Worm (Caenorhabditis elegans) whole organism, early embryonic: Measurements from ENCODE around the gene gpa-6.
A peak's percentile ranks its signal among the peaks of the same experiment; 100 is the strongest.

Experiments
- B0310.2 ChIP-seq: sonication (generic microtip); optimal IDR thresholded peaks from 2 replicates; lab custom pipeline; 2016; ENCODE audit warnings: mild to moderate bottlenecking, missing genetic modification characterization, missing compliant biosample characterization
- F13C5.2 ChIP-seq: sonication (generic microtip); optimal IDR thresholded peaks from 2 replicates; lab custom pipeline; 2017; ENCODE audit warnings: mild to moderate bottlenecking, missing genetic modification characterization, inconsistent platforms, missing compliant biosample characterization
- aly-1 ChIP-seq: sonication (generic microtip); optimal IDR thresholded peaks from 2 replicates; lab custom pipeline; 2016; ENCODE audit warnings: missing genetic modification characterization, missing compliant biosample characterization
- ama-1 ChIP-seq: fragments of 150-350 bp; optimal IDR thresholded peaks from 2 replicates; lab custom pipeline; 2014
- ceh-13 ChIP-seq: fragments of 200-800 bp; sonication (Bioruptor generic); optimal IDR thresholded peaks from 2 replicates; lab custom pipeline; 2018; ENCODE audit warnings: mild to moderate bottlenecking, missing genetic modification characterization, missing compliant biosample characterization
- ceh-36 ChIP-seq: sonication (generic microtip); optimal IDR thresholded peaks from 2 replicates; lab custom pipeline; 2016; ENCODE audit warnings: missing genetic modification characterization, inconsistent platforms, missing compliant biosample characterization
- ets-7 ChIP-seq: sonication (generic microtip); optimal IDR thresholded peaks from 2 replicates; lab custom pipeline; 2016; ENCODE audit warnings: missing genotype, missing genetic modification characterization, missing compliant biosample characterization
- flt-1 ChIP-seq: fragments of 200-800 bp; sonication (Bioruptor generic); IDR thresholded peaks from 2 replicates; pipeline ENCODE4 v1.3.6; 2022; ENCODE audit warnings: missing genetic modification characterization, missing compliant biosample characterization
- hmbx-1 ChIP-seq: sonication (generic microtip); optimal IDR thresholded peaks from 2 replicates; lab custom pipeline; 2016; ENCODE audit warnings: mild to moderate bottlenecking, missing genetic modification characterization, missing compliant biosample characterization
- hmg-4 ChIP-seq: fragments of 200-800 bp; sonication (Bioruptor generic); optimal IDR thresholded peaks from 2 replicates; lab custom pipeline; 2018; ENCODE audit warnings: mild to moderate bottlenecking, missing genetic modification characterization, missing compliant biosample characterization
- hnd-1 ChIP-seq: sonication (generic microtip); optimal IDR thresholded peaks from 2 replicates; lab custom pipeline; 2016; ENCODE audit warnings: missing genetic modification characterization, missing compliant biosample characterization
- pes-1 ChIP-seq: fragments of 200-800 bp; sonication (Bioruptor generic); IDR thresholded peaks from 2 replicates; pipeline ENCODE4 v1.3.6; 2022; ENCODE audit warnings: missing genetic modification reagents, missing genetic modification characterization, missing compliant biosample characterization
- scrt-1 ChIP-seq: fragments of 200-800 bp; sonication (Bioruptor generic); IDR thresholded peaks from 2 replicates; pipeline ENCODE4 v1.3.6; 2022; ENCODE audit warnings: missing genetic modification characterization, missing compliant biosample characterization
- sea-1 ChIP-seq: fragments of 200-800 bp; sonication (Bioruptor generic); conservative IDR thresholded peaks from 2 replicates; pipeline ENCODE4 v1.3.6; 2022; ENCODE audit warnings: missing genetic modification characterization, missing compliant biosample characterization
- tbx-11 ChIP-seq: fragments of 200-800 bp; sonication (Bioruptor generic); IDR thresholded peaks from 2 replicates; pipeline ENCODE4 v1.3.6; 2022; ENCODE audit warnings: missing genetic modification characterization, missing compliant biosample characterization
- tbx-37 ChIP-seq: fragments of 200-800 bp; sonication (Bioruptor generic); conservative IDR thresholded peaks from 2 replicates; pipeline ENCODE4 v1.3.6; 2022; ENCODE audit warnings: missing genetic modification reagents, missing genetic modification characterization, missing compliant biosample characterization
- tra-4 ChIP-seq: sonication (generic microtip); optimal IDR thresholded peaks from 2 replicates; lab custom pipeline; 2017; ENCODE audit warnings: missing genetic modification characterization, missing compliant biosample characterization

gpa-6 gene

ce11 chrX:13190912-13191311 lies at the start of gene gpa-6:
Gene gpa-6 (plus strand): TSS chrX:13191212.
- TF ChIP-seq B0310.2 (tag; lab: Kevin White, UChicago), result no peak
- TF ChIP-seq ceh-36 (tag; lab: Kevin White, UChicago), result no peak

ce11 chrX:13141440-13141839 lies 49.6 kb upstream of the gpa-6 start, which contains the start of gene F09A5.3:
Gene F09A5.3 (plus strand): TSS chrX:13141601.
- TF ChIP-seq scrt-1 (GFP tag; lab: Robert Waterston, UW), result no peak

- TF ChIP-seq hmg-4 (GFP tag; lab: Kevin White, UChicago) (peak; percentile 80), scrt-1 (GFP tag; lab: Robert Waterston, UW) (no peak), flt-1 (no peak)
These were observed 47.8 kb upstream of the gpa-6 start for ce11 chrX:13143236-13143635.

- no peak for TF ChIP-seq B0310.2 (tag; lab: Kevin White, UChicago)
- TF ChIP-seq tbx-11 (GFP tag; lab: Robert Waterston, UW), result no peak
- no peak for TF ChIP-seq tra-4 (tag; lab: Kevin White, UChicago)
- TF ChIP-seq hmbx-1 (tag; lab: Kevin White, UChicago), result no peak
- no peak for TF ChIP-seq ceh-13 (GFP tag; lab: Kevin White, UChicago)
- TF ChIP-seq hmg-4 (GFP tag; lab: Kevin White, UChicago), result peak; percentile 92
- TF ChIP-seq sea-1 (GFP tag; lab: Robert Waterston, UW), result 0 out of 2 replicates have a peak, but pooled peaks have one; percentile 49
- peak; percentile 41 for TF ChIP-seq F13C5.2
- TF ChIP-seq pes-1 (GFP tag; lab: Robert Waterston, UW), result peak; percentile 44; the same call in 1 of the 2 replicates
- TF ChIP-seq tbx-37 (GFP tag; lab: Robert Waterston, UW), result 0 out of 2 replicates have a peak, but pooled peaks have one; percentile 6
- TF ChIP-seq ets-7 (tag; lab: Kevin White, UChicago), result peak; percentile 11
- TF ChIP-seq hnd-1 (tag; lab: Kevin White, UChicago), result no peak
- TF ChIP-seq aly-1 (tag; lab: Kevin White, UChicago), result peak; percentile 50
- TF ChIP-seq ama-1 (lab: Kevin White, UChicago), result no peak
- peak; percentile 3 for TF ChIP-seq ceh-36 (tag; lab: Kevin White, UChicago)
- no peak for TF ChIP-seq flt-1
- TF ChIP-seq scrt-1 (GFP tag; lab: Robert Waterston, UW), result peak; percentile 55; the same call in 1 of the 2 replicates
These were observed 47.0 kb upstream of the gpa-6 start for ce11 chrX:13143762-13144732.

ce11 chrX:13144975-13145618 lies 45.9 kb upstream of the gpa-6 start:
- peak; percentile 13 for TF ChIP-seq hmbx-1 (tag; lab: Kevin White, UChicago)
- TF ChIP-seq sea-1 (GFP tag; lab: Robert Waterston, UW), result 0 out of 2 replicates have a peak, but pooled peaks have one; percentile 27
- peak; percentile 26 for TF ChIP-seq ets-7 (tag; lab: Kevin White, UChicago)
- peak; percentile 82 for TF ChIP-seq ceh-36 (tag; lab: Kevin White, UChicago)
- TF ChIP-seq tbx-37 (GFP tag; lab: Robert Waterston, UW), result no peak
- TF ChIP-seq tbx-11 (GFP tag; lab: Robert Waterston, UW), result no peak
- TF ChIP-seq F13C5.2, result peak; percentile 83
- peak; percentile 89 for TF ChIP-seq hmg-4 (GFP tag; lab: Kevin White, UChicago)
- TF ChIP-seq hnd-1 (tag; lab: Kevin White, UChicago), result no peak
- peak; percentile 55 for TF ChIP-seq B0310.2 (tag; lab: Kevin White, UChicago)
- peak; percentile 68 for TF ChIP-seq tra-4 (tag; lab: Kevin White, UChicago)
- no peak for TF ChIP-seq ceh-13 (GFP tag; lab: Kevin White, UChicago)
- peak; percentile 61; the same call in 1 of the 2 replicates for TF ChIP-seq scrt-1 (GFP tag; lab: Robert Waterston, UW)
- TF ChIP-seq aly-1 (tag; lab: Kevin White, UChicago), result no peak
- peak; percentile 90 for TF ChIP-seq ama-1 (lab: Kevin White, UChicago)
- TF ChIP-seq pes-1 (GFP tag; lab: Robert Waterston, UW), result peak; percentile 76
- TF ChIP-seq flt-1, result peak; percentile 40

- TF ChIP-seq hmg-4 (GFP tag; lab: Kevin White, UChicago), result peak; percentile 42
- TF ChIP-seq ceh-36 (tag; lab: Kevin White, UChicago), result peak; percentile 22
- no peak for TF ChIP-seq F13C5.2
- no peak for TF ChIP-seq hnd-1 (tag; lab: Kevin White, UChicago)
These were observed 44.8 kb upstream of the gpa-6 start for ce11 chrX:13145988-13146873.

- no peak for TF ChIP-seq pes-1 (GFP tag; lab: Robert Waterston, UW)
- TF ChIP-seq tbx-11 (GFP tag; lab: Robert Waterston, UW), result no peak
- TF ChIP-seq hnd-1 (tag; lab: Kevin White, UChicago), result no peak
- TF ChIP-seq ceh-36 (tag; lab: Kevin White, UChicago), result no peak
- TF ChIP-seq ets-7 (tag; lab: Kevin White, UChicago), result no peak
These were observed 43.9 kb upstream of the gpa-6 start for ce11 chrX:13147105-13147504.
